Fruit fly (Drosophila melanogaster) whole organism, adult: Measurements from ENCODE around the gene CG43165.

Experiments used
- CG11617 ChIP-seq: fragments of 200-800 bp; sonication (Bioruptor generic); optimal IDR thresholded peaks from 2 replicates; lab custom pipeline; 2017; ENCODE audit warnings: mild to moderate bottlenecking, missing biosample characterization, missing genetic modification reagents, missing genetic modification characterization
- CG7045 ChIP-seq: fragments of 200-800 bp; sonication (Bioruptor generic); optimal IDR thresholded peaks from 2 replicates; lab custom pipeline; 2017; ENCODE audit warnings: missing biosample characterization, mild to moderate bottlenecking, missing genetic modification characterization
- CG7101 ChIP-seq: fragments of 200-800 bp; sonication (Bioruptor generic); optimal IDR thresholded peaks from 2 replicates; lab custom pipeline; 2018; ENCODE audit warnings: missing biosample characterization, mild to moderate bottlenecking, missing genetic modification characterization, moderate library complexity
- Hr96 ChIP-seq: fragments of 200-800 bp; sonication (Bioruptor generic); optimal IDR thresholded peaks from 2 replicates; lab custom pipeline; 2016; ENCODE audit warnings: missing biosample characterization, missing genetic modification characterization
- Mnt ChIP-seq: fragments of 200-800 bp; sonication (Bioruptor generic); optimal IDR thresholded peaks from 2 replicates; lab custom pipeline; 2016; ENCODE audit warnings: missing biosample characterization, mild to moderate bottlenecking, missing genetic modification characterization
- bab1 ChIP-seq: fragments of 200-800 bp; sonication (Bioruptor generic); optimal IDR thresholded peaks from 3 replicates; lab custom pipeline; 2019; ENCODE audit warnings: missing biosample characterization, mild to moderate bottlenecking, missing genetic modification characterization, moderate library complexity
- kay ChIP-seq: fragments of 200-800 bp; sonication (Bioruptor generic); peaks from one replicate; lab custom pipeline; 2016; ENCODE audit warnings: missing biosample characterization, missing genetic modification characterization, borderline replicate concordance
- ovo ChIP-seq: fragments of 200-800 bp; sonication (Bioruptor generic); optimal IDR thresholded peaks from 2 replicates; lab custom pipeline; 2016; ENCODE audit warnings: missing biosample characterization, missing genetic modification characterization
- tj ChIP-seq: fragments of 200-800 bp; sonication (Bioruptor generic); optimal IDR thresholded peaks from 3 replicates; lab custom pipeline; 2017; ENCODE audit warnings: missing biosample characterization, mild to moderate bottlenecking, missing genetic modification characterization, moderate library complexity

Gene CG43165

DNA sequence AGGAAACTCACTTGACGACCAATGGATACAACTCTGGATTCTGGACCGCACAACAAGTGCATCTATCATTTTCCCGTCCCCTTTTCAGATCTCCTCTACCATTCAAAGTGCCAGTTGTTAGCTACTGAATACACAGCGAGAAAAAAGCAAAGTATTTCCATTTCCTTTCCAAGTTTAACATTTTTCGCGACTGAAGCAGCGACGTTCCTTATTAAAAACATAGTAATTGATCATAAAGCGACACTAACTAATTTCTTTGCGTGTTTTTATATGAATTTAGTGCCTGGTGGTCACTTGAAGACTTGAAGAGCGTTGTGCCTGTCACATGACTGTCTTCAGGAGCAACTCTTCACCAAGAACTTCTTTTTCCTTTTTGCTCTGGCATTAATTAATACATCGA lies 49.5 kb downstream of the CG43165 start:
- TF ChIP-seq CG11617 (GFP tag; lab: Kevin White, UChicago) (no peak), Mnt (GFP tag; lab: Kevin White, UChicago) (no peak), CG7101 (tag; lab: Kevin White, UChicago) (no peak), kay (GFP tag; lab: Kevin White, UChicago) (no peak), tj (GFP tag; lab: Kevin White, UChicago) (no peak), bab1 (GFP tag; lab: Kevin White, UChicago) (no peak), CG7045 (GFP tag; lab: Kevin White, UChicago) (no peak), Hr96 (GFP tag; lab: Kevin White, UChicago) (no peak), ovo (no peak)
